Worm (Caenorhabditis elegans) whole organism, L4 larva: ENCODE data around the gene sru-15.

Experiments used
- F44E2.7 ChIP-seq: fragments of 200-800 bp; sonication (Bioruptor generic); IDR thresholded peaks from 2 replicates; pipeline ENCODE4 v2.1.2; 2022; ENCODE audit warnings: missing genetic modification characterization, missing compliant biosample characterization
- R02D3.7 ChIP-seq: fragments of 150-350 bp; sonication (generic microtip); optimal IDR thresholded peaks from 3 replicates; lab custom pipeline; 2014; ENCODE audit warnings: missing biosample characterization, missing genetic modification characterization
- ZK546.5 ChIP-seq, 2 experiments: sonication (generic microtip); optimal IDR thresholded peaks; 2 replicates each; lab custom pipeline; 2017; ENCODE audit warnings: missing biosample characterization in 2 of 2, missing genetic modification characterization in 2 of 2
- fos-1 ChIP-seq: fragments of 150-350 bp; optimal IDR thresholded peaks from 2 replicates; lab custom pipeline; 2014; ENCODE audit warnings: missing biosample characterization, missing genetic modification characterization
- jun-1 ChIP-seq: fragments of 150-350 bp; optimal IDR thresholded peaks from 2 replicates; lab custom pipeline; 2014; ENCODE audit warnings: missing biosample characterization, missing genetic modification reagents, missing genetic modification characterization
- lin-29 ChIP-seq: fragments of 200-800 bp; sonication (Bioruptor generic); IDR thresholded peaks from 2 replicates; pipeline ENCODE4 v1.3.6; 2022; ENCODE audit warnings: missing genetic modification reagents, missing genetic modification characterization, missing compliant biosample characterization
- mdl-1 ChIP-seq, 2 experiments: fragments of 150-350 bp in 1 of 2; sonication (generic microtip) in 1 of 2; optimal IDR thresholded peaks; 2 replicates each; lab custom pipeline; 2014 to 2017; ENCODE audit warnings: missing biosample characterization in 2 of 2, missing genetic modification characterization in 2 of 2
- nhr-77 ChIP-seq: fragments of 150-350 bp; optimal IDR thresholded peaks from 2 replicates; lab custom pipeline; 2014; ENCODE audit warnings: missing biosample characterization, missing genetic modification characterization
- skn-1 ChIP-seq: fragments of 150-350 bp; optimal IDR thresholded peaks from 2 replicates; lab custom pipeline; 2014; ENCODE audit warnings: missing biosample characterization, missing genetic modification characterization
- unc-130 ChIP-seq: sonication (generic microtip); optimal IDR thresholded peaks from 2 replicates; lab custom pipeline; 2016; ENCODE audit warnings: missing genetic modification reagents, missing genetic modification characterization, missing compliant biosample characterization

ce11 chrIV:17367294-17367693 is 28.7 kb upstream of the sru-15 start, which contains the start of gene zipt-17:
- no peak for TF ChIP-seq R02D3.7
- TF ChIP-seq ZK546.5 (tag; optimal IDR thresholded peaks at IDR 0.05; lab: Kevin White, UChicago): no peak
- TF ChIP-seq jun-1: no peak
- no peak for TF ChIP-seq mdl-1 (tag; optimal IDR thresholded peaks at IDR 0.05; lab: Kevin White, UChicago)
- TF ChIP-seq skn-1 (tag; lab: Kevin White, UChicago): no peak
- TF ChIP-seq lin-29 (GFP tag; lab: Robert Waterston, UW): no peak
- no peak for TF ChIP-seq F44E2.7 (GFP tag; lab: Robert Waterston, UW)
- no peak for TF ChIP-seq unc-130 (GFP tag; lab: Kevin White, UChicago)
- TF ChIP-seq fos-1: no peak
- TF ChIP-seq nhr-77: no peak
